Fruit fly (Drosophila melanogaster) ovary, adult (tissue): Measurements from ENCODE around the gene Gr98b.
A peak's percentile ranks its signal among the peaks of the same experiment; 100 is the strongest.

Experiments used
- CG17801 ChIP-seq: fragments of 200-800 bp; optimal IDR thresholded peaks from 2 replicates; lab custom pipeline; 2019; ENCODE audit warnings: missing biosample characterization, mild to moderate bottlenecking, missing genetic modification characterization, moderate library complexity; ENCODE audit not compliant: partially characterized antibody

The Gr98b gene

DNA sequence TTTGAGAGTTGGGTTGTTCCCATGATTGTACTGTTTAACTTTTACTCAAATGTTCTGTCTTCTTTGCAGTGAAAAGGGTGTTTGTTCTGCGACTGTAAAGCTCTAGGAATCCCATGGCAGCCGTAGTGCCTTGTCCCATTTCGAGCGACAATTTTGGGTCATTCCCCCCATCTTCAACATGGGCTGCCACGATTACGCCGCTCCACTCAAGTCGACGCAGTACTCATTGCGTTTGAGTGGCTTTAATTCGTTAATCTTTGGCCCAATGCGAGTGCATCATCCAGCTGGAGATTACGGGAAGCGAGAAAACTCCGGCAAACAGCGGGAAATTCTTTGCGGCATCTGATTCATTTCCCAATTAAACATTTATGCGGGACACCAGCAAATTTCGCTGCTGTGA, 14.2 kb downstream of the Gr98b start:
- TF ChIP-seq CG17801: no peak

DNA sequence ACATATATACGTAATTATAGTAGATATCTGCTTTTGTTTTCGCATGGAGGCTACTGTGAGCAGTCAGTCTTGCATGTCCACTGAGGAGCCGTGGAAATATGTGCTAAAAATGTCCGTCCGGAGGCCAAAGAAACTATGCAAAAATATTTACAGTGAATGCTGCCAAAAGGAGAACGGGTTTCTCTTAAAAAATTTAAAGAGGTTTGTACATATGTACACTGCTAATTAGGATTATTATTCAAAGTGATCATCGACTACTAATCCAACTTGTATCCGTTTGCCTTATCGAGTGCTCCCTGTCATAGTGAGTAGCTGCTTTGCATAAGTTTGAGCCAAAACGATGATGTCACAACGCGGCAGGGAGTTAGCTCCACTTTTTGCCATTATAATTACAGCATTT, 14.7 kb downstream of the Gr98b start:
- TF ChIP-seq CG17801: no peak

DNA sequence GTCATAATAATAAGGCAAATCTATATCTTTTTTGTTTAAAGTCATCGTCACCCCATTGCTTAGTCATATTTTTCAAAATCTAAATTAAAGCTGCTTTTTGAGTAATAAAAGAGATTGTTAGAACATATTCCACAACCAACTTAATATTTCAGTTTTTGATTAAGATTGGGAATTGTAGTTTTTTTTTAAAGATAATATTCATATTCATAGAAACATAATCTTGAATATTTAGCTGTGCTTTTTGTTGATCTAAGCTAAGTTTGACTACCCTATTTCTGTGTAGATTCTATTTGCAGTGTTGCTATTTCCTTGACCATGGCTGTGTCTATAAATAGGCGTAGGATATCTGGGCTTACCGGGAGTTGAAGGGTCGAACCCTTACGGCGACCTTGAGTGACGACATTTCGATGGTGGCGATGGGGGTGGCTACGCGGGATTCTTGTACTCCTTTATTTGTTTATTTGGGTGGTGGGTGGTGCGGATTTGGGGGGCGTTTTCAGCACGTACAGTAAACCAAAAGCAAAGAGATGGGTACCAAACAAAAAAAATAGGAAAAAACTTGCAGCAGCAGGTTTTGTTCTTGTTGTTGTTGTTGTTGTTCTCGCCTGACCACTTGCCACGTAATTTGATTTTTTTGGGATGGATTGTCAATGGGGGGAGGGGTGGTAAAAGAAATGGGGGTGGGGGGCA, 15.8 kb downstream of the Gr98b start:
- no peak for TF ChIP-seq CG17801

DNA sequence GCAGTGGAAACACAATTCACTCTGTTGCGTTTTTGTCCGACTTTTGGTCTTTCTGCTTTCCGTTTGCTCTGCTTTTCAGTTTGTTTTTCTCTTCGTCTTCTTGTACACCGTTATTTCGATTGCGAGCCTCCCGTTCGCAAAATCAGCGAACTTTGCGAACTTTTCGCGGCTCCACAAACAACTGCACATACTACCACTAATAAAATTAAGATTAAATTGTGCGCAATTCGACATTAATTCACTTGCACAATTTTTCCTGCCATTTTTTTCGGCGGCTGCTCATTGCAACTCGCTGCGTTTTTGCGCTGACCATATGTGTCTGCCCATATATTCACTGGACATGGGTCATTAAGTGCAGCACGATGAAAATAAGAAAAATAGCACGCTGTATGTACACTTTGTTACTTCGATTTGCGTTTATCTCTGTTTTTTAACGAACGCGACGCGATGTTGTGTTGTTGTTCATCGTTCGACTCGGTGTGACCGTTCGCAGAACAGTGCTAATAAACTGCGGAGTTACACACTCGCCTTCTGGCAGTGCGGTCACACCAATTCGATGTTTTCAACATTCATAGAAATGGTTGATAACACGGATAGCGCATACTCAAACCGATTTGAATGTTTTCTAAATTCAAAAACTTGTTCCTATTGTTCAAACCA, 16.5 kb downstream of the Gr98b start, which contains the start of gene Klp98A:
Gene Klp98A, minus strand, starts transcription at position 486 of the 660 bp plus-strand sequence.
- TF ChIP-seq CG17801: no peak

DNA sequence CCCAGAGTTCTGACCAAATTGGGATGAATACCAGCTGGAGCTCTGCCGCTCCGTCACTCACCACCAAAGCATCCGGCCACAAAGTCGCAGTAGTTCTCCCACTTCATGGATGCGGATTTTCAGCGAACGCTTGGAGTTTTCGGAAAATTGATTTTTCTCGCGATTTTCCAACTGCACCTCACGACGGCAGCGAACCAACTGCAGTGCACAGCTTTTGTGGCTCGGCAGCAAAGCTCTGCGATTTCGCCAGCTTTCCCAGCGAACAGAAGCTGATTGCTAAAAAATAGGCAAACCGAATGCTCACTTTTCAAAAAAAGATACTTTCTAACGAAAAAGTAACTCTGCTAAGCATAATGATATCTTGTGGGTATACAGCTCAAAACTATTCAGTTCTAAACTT, 18.8 kb downstream of the Gr98b start, which contains the start of gene CG5646:
Gene CG5646, minus strand, starts transcription at position 206 of the 400 bp plus-strand sequence.
- TF ChIP-seq CG17801: peak; percentile 69

DNA sequence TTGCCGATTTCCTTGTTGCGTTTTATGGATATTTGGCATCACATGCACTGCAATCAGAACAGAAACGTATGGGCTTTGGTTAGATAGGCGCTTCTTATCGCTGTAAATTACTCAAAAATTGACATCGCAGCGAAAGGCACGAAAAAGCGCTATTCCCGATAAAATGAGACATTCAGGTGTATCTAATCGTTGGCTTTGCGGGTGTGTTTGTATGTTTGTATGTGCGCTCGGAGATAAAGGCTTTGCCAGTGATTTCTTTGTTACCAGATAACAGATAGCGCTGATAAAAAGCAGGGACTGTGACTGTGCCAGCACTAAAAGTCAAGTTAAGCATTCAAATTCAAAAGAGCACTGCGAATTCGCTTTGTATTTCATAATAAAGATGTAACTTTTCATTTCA, 26.2 kb downstream of the Gr98b start:
- no peak for TF ChIP-seq CG17801

DNA sequence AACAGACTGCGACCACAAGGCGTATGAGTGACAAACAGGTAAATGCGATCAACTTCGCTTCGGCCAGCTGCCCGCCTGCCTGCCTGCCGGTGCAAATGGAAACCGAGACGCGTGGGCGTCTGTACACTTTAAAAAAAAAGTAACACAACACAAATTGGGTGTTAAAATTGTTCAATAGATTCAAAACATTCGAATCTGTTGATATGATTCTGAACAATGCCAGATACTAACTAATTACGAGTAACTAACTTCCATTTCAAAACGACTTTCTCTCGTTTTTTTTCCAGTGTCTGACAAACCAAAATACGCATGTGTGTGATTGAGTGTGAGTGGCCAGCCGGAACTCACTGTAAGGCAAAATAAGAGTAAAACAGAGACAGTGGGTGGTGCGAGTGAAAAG, 27.4 kb downstream of the Gr98b start:
- no peak for TF ChIP-seq CG17801

DNA sequence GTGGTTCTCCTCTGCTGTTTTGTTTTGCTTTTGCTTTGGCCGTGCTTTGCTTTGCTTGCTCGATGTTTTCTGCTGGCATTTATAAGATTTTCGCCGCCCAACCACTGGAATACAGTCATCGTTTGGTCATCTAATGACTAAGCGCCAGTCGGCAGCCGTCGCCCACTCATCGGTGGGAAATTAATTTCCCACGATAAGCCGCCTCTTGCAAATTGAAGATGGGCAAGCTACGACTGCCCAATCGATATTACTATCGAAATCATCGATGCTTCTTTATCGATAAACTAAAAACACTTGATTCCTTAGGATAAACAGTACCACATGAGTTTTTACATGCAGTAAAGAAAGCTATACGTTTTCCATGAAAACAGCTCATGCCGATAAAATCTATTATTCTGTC, 28.4 kb downstream of the Gr98b start:
- no peak for TF ChIP-seq CG17801

DNA sequence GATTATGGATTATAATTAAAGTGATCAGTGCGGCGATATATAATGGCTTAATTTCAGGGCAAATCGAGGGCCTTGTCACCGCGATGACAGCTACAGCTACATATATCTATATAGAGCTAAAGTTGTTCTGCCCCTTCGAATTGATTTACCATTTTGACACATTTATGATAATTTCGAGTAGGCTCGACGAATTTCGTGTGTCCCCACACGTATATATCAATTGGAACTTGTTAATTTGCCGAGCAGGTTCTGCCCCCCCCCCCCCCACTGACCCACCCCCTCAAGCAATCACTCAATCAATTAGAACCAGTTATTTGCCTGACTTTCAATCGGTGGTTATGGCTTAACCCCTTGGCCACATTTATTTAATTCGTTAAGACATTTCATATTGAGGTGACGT, 37.1 kb downstream of the Gr98b start:
- TF ChIP-seq CG17801: no peak

DNA sequence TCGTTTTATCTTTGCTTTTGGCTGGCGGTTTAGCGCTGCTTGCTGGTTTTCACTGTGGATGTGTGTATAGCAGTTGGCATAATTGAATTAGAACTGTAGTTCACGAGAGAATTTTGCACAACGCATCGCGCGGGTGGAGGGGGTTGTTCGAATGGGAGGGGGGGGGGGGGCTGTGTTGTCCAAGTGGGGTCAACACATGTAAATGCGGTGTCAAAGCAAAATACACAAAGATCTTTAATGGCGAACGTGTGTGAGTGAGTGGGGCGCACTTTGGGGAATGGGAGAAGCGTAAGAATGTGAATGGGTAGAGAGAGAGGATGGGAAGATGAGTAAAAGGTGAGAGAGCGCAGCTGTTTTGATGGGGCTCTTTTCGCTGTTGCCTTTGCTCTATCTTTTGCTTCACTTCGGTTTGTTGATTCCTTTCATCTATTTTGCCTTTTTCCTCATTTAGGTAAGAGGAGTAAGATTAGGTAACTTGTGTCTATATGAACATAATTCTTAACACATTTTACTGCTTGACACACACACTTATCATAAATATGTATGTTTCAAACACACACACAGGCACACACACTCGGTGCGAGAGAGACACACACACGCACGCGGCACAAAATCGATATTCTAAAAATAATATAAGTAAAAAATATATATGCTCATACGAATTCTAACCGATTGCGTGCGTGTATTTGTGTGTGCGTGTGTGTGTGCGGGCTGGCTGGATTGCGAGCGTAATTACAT, 38.1 kb downstream of the Gr98b start:
- TF ChIP-seq CG17801: no peak

DNA sequence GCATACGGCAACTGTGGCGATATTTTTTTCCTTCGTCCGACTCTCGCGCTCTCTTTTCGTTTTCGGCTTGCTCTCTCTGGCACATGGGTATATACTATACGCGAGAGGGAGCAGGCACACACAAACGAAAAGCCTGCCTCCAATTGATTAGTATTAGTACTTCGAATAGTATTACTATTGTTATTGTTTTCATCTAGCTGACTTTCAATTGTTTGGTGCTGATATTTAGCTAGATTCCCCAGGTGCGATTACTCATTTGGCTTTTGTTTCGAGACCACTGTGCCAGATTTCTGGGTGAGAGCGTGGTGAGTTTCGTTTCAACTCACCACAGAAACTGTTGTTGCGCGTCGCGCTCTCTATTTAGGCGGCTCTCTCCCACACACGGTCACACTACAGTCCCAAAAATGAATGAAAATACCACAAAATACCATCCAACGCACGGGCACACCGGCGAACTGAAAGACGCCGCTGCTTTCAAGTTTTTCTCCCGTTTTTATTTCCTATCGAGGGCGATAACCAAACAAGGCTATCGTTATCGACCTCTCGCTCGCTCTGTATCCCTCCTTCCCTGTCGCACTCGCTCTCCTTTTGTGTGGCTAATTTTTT, 39.1 kb downstream of the Gr98b start:
- peak; percentile 66 for TF ChIP-seq CG17801

DNA sequence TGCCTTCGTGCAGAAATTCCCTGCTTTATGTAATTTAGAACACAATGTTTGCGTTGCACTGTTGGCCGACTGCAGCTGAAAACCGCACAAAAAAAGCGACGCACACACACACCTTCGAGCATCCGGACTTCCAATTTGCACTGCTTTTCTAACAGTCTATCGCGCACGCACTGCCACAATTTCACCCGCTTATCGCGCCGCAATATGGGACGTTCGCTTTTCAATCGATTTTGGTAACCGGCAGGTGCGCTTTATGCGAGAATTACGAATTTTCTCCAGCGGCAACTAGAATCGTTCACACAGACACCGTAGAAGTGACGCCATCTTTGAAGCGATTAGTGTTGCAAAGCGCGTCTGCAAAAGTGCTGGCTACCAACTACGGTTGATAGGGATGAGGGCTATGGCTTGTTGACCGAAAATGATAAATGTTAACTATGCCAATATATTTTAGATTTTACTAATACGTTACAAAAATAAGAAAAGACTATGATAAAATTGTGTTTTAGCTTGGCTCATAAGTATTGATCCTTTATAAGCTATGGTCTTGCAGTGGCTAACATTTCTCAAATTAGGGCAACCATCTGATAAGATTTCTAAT, 39.7 kb downstream of the Gr98b start, which contains the start of gene wdb:
Gene wdb, minus strand, starts transcription at position 352 of the 598 bp plus-strand sequence.
- TF ChIP-seq CG17801: no peak

DNA sequence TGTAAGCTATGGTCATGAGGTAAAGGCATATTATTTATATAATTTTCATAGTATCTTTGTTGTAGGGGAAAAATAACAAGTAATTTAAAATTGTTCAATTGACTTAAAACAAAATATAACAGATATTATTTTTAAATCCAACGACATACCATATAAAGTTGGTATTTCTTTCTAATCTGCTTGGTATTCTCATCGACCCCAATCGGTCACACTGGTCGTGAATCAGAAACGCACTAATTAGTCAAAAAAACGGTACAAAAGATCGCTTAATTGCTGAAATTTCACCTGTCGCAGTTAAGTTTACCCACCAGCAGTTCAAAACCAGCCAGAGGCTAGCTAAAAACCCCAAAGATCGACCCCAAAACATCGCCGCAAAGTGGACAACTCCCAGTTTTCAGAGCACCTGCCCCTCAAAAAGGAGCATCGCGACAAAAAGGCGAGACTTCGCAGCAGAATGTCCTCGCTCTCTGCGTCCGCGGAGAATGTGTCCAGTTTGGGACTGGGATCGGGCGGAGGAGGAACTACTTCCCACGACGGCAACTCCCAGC, 40.4 kb downstream of the Gr98b start, which contains the start of gene pins:
Gene pins, plus strand, starts transcription at position 207 of the 548 bp plus-strand sequence.
- no peak for TF ChIP-seq CG17801

DNA sequence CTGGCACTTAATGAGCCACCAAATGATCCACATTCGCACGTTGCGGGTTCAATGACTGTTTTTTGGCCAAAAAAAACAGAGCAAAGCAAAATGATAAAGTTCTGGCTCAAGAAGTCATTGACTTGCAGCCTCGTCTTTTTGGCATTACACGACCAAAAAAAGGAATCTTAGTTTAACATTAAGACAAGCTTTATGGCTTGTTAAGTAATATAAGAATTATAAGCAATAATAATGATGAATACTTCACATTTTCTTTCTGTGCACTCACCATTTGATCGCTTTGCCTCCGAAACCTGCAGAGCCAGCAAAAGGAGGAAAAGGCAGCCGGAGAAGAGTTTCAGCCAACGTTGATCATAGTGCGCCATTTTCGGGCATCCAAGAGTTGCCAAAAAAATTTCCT, 50.9 kb downstream of the Gr98b start:
- no peak for TF ChIP-seq CG17801
